Worm (Caenorhabditis elegans) whole organism, young adult: ENCODE results near the gene efa-6.
A peak's percentile ranks its signal among the peaks of the same experiment; 100 is the strongest.

Experiments
- D2030.7 ChIP-seq: fragments of 200-800 bp; sonication (Bioruptor generic); IDR thresholded peaks from 2 replicates; pipeline ENCODE4 v1.3.6; 2022; ENCODE audit warnings: missing genetic modification reagents, missing genetic modification characterization, missing compliant biosample characterization
- F33H1.4 ChIP-seq: fragments of 200-800 bp; sonication (Bioruptor generic); IDR thresholded peaks from 2 replicates; pipeline ENCODE4 v1.3.6; 2022; ENCODE audit warnings: missing genetic modification reagents, missing genetic modification characterization, missing compliant biosample characterization
- F57A8.1 ChIP-seq: fragments of 200-800 bp; sonication (Bioruptor generic); optimal IDR thresholded peaks from 2 replicates; lab custom pipeline; 2018; ENCODE audit warnings: mild to moderate bottlenecking, missing genetic modification characterization, moderate library complexity, missing compliant biosample characterization
- Y53F4B.3 ChIP-seq: fragments of 200-800 bp; sonication (Bioruptor generic); IDR thresholded peaks from 2 replicates; pipeline ENCODE4 v1.3.6; 2022; ENCODE audit warnings: missing genetic modification reagents, missing genetic modification characterization, missing compliant biosample characterization
- Y95B8A.8 ChIP-seq: fragments of 200-800 bp; sonication (Bioruptor generic); IDR thresholded peaks from 2 replicates; pipeline ENCODE4 v1.3.6; 2022; ENCODE audit warnings: missing genetic modification reagents, missing genetic modification characterization, missing compliant biosample characterization
- ama-1 ChIP-seq, 3 experiments: fragments of 150-350 bp in 1 of 3; sonication (generic microtip) in 2 of 3; optimal IDR thresholded peaks; 2 replicates each; lab custom pipeline; 2014 to 2018; ENCODE audit warnings: missing biosample characterization in 2 of 3, missing genetic modification characterization in 2 of 3, missing genetic modification reagents in 2 of 3
- bed-2 ChIP-seq: fragments of 200-800 bp; sonication (Bioruptor generic); IDR thresholded peaks from 2 replicates; pipeline ENCODE4 v1.3.6; 2022; ENCODE audit warnings: missing genetic modification reagents, missing genetic modification characterization, missing compliant biosample characterization
- ceh-79 ChIP-seq: sonication (generic microtip); optimal IDR thresholded peaks from 2 replicates; lab custom pipeline; 2017; ENCODE audit warnings: mild to moderate bottlenecking, missing genetic modification characterization, missing compliant biosample characterization
- chd-7 ChIP-seq: sonication (generic microtip); optimal IDR thresholded peaks from 2 replicates; lab custom pipeline; 2016; ENCODE audit warnings: mild to moderate bottlenecking, missing genetic modification characterization, moderate library complexity, missing compliant biosample characterization
- egl-18 ChIP-seq: fragments of 200-800 bp; sonication (Bioruptor generic); IDR thresholded peaks from 2 replicates; pipeline ENCODE4 v1.3.6; 2022; ENCODE audit warnings: missing genetic modification reagents, missing genetic modification characterization, missing compliant biosample characterization
- let-526 ChIP-seq: fragments of 200-800 bp; sonication (Bioruptor generic); IDR thresholded peaks from 2 replicates; pipeline ENCODE4 v1.3.6; 2022; ENCODE audit warnings: missing genetic modification reagents, missing genetic modification characterization, missing compliant biosample characterization
- mcd-1 ChIP-seq: fragments of 200-800 bp; sonication (Bioruptor generic); IDR thresholded peaks from 2 replicates; pipeline ENCODE4 v1.3.6; 2022; ENCODE audit warnings: missing genetic modification reagents, missing genetic modification characterization, missing compliant biosample characterization
- nfya-1 ChIP-seq: sonication (generic microtip); optimal IDR thresholded peaks from 2 replicates; lab custom pipeline; 2017; ENCODE audit warnings: antibody characterized with exemption, missing compliant biosample characterization, missing genetic modification characterization, borderline replicate concordance; ENCODE audit not compliant: insufficient read depth
- ztf-26 ChIP-seq: sonication (generic microtip); optimal IDR thresholded peaks from 2 replicates; lab custom pipeline; 2017; ENCODE audit warnings: missing genetic modification characterization, missing compliant biosample characterization

DNA sequence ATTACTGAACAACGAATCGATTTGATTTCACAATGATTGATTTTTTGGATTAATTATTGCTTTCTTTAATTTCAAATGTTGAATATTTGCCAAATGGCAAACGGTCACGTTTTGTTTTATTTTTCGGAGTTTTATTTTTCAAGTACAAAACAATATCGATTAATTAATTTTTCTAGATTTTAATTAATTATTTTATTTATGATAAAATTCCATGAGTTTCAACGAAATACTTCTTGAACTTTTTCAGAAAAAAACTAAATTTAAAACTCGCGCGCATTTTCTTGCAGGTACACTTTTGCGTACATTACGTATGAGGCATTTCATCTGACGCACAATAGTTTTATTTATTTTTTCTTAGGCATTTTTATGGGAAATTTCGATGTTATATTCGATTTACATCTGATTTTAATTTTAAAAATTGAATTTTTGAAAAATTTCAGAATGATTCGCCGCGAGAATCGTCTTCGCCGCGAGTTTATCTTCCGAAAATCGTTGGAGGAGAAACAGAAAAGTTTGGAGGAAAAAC lies 55.5 kb downstream of the efa-6 start, which contains the start of the genes ZK795.2 and ZK795.3:
- TF ChIP-seq D2030.7 (peak; percentile 31; the same call in 1 of the 2 replicates), egl-18 (GFP tag; lab: Robert Waterston, UW) (no peak), chd-7 (no peak), ceh-79 (tag; lab: Kevin White, UChicago) (no peak), Y95B8A.8 (no peak), mcd-1 (GFP tag; lab: Robert Waterston, UW) (no peak), Y53F4B.3 (no peak), ama-1 (optimal IDR thresholded peaks at IDR 0.05; lab: Kevin White, UChicago) (no peak), ama-1 (GFP tag; optimal IDR thresholded peaks at IDR 0.05; lab: Kevin White, UChicago) (no peak), nfya-1 (no peak), F33H1.4 (GFP tag; lab: Robert Waterston, UW) (peak; percentile 51), ztf-26 (no peak), F57A8.1 (GFP tag; lab: Kevin White, UChicago) (no peak), let-526 (GFP tag; lab: Robert Waterston, UW) (no peak), bed-2 (GFP tag; lab: Robert Waterston, UW) (no peak)
